Worm (Caenorhabditis elegans) whole organism, L4/young adult: ENCODE data around the gene K10H10.9.

Source experiments
- W03F9.2 ChIP-seq: fragments of 150-350 bp; optimal IDR thresholded peaks from 2 replicates; lab custom pipeline; 2014; ENCODE audit warnings: missing biosample characterization, missing genetic modification characterization
- dao-5 ChIP-seq: sonication (generic microtip); optimal IDR thresholded peaks from 2 replicates; lab custom pipeline; 2016; ENCODE audit warnings: missing genotype, missing genetic modification characterization, moderate library complexity, missing compliant biosample characterization
- him-1 ChIP-seq: sonication (generic microtip); optimal IDR thresholded peaks from 2 replicates; lab custom pipeline; 2016; ENCODE audit warnings: missing genotype, missing genetic modification reagents, missing genetic modification characterization, missing compliant biosample characterization

DNA sequence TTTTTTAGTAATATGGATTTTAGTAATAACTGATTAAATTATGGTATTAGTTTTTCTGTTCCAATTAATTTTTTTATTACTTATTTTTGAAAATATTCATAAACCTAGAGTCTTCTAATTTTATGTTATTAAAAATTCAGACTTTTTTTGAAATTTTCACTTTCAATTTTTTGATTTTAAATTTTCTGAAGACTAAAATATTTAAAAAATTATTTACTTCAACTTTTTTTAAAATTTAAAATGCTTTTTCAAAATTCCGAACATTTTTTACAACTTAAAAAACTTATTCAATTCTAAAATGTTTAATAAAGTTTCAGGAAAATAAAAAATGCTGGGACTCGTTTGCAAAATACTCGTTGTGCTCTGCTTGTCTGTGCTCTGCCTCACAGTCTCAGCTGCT lies 35.7 kb upstream of the K10H10.9 start, which contains the start of gene nlp-41:
- no peak for TF ChIP-seq W03F9.2 (tag; lab: Kevin White, UChicago)
- TF ChIP-seq him-1 (tag; lab: Kevin White, UChicago), result no peak
- TF ChIP-seq dao-5 (tag; lab: Kevin White, UChicago), result no peak
